Fruit fly (Drosophila melanogaster) whole organism, embryonic: ENCODE results near the gene grass.

ENCODE experiments used
- Aef1 ChIP-seq: fragments of 200-800 bp; sonication (Bioruptor generic); IDR thresholded peaks from 3 replicates; pipeline ENCODE4 v1.3.6; 2022; ENCODE audit warnings: missing biosample characterization, missing genetic modification characterization
- Atf3 ChIP-seq: fragments of 200-800 bp; sonication (Bioruptor generic); optimal IDR thresholded peaks from 3 replicates; lab custom pipeline; 2016; ENCODE audit warnings: missing biosample characterization, missing genetic modification characterization
- B-H2 ChIP-seq: fragments of 200-800 bp; sonication (Bioruptor generic); optimal IDR thresholded peaks from 2 replicates; lab custom pipeline; 2018; ENCODE audit warnings: missing biosample characterization, mild to moderate bottlenecking, missing genetic modification characterization
- BtbVII ChIP-seq: fragments of 200-800 bp; sonication (Bioruptor generic); optimal IDR thresholded peaks from 3 replicates; lab custom pipeline; 2017; ENCODE audit warnings: missing biosample characterization, mild to moderate bottlenecking, missing genetic modification characterization
- CG10267 ChIP-seq: fragments of 200-800 bp; sonication (Bioruptor generic); optimal IDR thresholded peaks from 2 replicates; lab custom pipeline; 2018; ENCODE audit warnings: missing biosample characterization, mild to moderate bottlenecking, missing genetic modification characterization, moderate library complexity
- CG11504 ChIP-seq: fragments of 200-800 bp; sonication (Bioruptor generic); optimal IDR thresholded peaks from 3 replicates; lab custom pipeline; 2019; ENCODE audit warnings: missing biosample characterization, mild to moderate bottlenecking, missing genetic modification characterization, moderate library complexity
- CG12219 ChIP-seq: fragments of 200-800 bp; sonication (Bioruptor generic); optimal IDR thresholded peaks from 3 replicates; lab custom pipeline; 2018; ENCODE audit warnings: missing biosample characterization, mild to moderate bottlenecking, missing genetic modification characterization
- CG12659 ChIP-seq: fragments of 200-800 bp; sonication (Bioruptor generic); optimal IDR thresholded peaks from 3 replicates; lab custom pipeline; 2017; ENCODE audit warnings: mild to moderate bottlenecking, missing biosample characterization, missing genetic modification reagents, missing genetic modification characterization
- CG12744 ChIP-seq: fragments of 200-800 bp; sonication (Bioruptor generic); optimal IDR thresholded peaks from 2 replicates; lab custom pipeline; 2016; ENCODE audit warnings: missing biosample characterization, missing genetic modification characterization
- CG13296 ChIP-seq: fragments of 200-800 bp; sonication (Bioruptor generic); optimal IDR thresholded peaks from 3 replicates; lab custom pipeline; 2018; ENCODE audit warnings: missing biosample characterization, mild to moderate bottlenecking, missing genetic modification characterization
- CG13424 ChIP-seq: fragments of 200-800 bp; sonication (Bioruptor generic); optimal IDR thresholded peaks from 2 replicates; lab custom pipeline; 2019; ENCODE audit warnings: missing biosample characterization, mild to moderate bottlenecking, missing genetic modification characterization, moderate library complexity
- CG1647 ChIP-seq: fragments of 200-800 bp; sonication (Bioruptor generic); optimal IDR thresholded peaks from 3 replicates; lab custom pipeline; 2016; ENCODE audit warnings: missing biosample characterization, missing genetic modification characterization
- CG17912 ChIP-seq: fragments of 200-800 bp; sonication (Bioruptor generic); optimal IDR thresholded peaks from 2 replicates; lab custom pipeline; 2018; ENCODE audit warnings: missing biosample characterization, mild to moderate bottlenecking, missing genetic modification characterization
- CG2712 ChIP-seq: fragments of 200-800 bp; optimal IDR thresholded peaks from 3 replicates; lab custom pipeline; 2019; ENCODE audit warnings: missing biosample characterization, mild to moderate bottlenecking, missing genetic modification characterization, moderate library complexity
- CG32532 ChIP-seq: fragments of 200-800 bp; sonication (Bioruptor generic); IDR thresholded peaks from 2 replicates; pipeline ENCODE4 v1.3.6; 2022; ENCODE audit warnings: missing biosample characterization, missing genetic modification characterization
- CG3838 ChIP-seq: fragments of 200-800 bp; sonication (Bioruptor generic); optimal IDR thresholded peaks from 3 replicates; lab custom pipeline; 2016; ENCODE audit warnings: missing biosample characterization, missing genetic modification characterization
- CG42726 ChIP-seq: fragments of 200-800 bp; sonication (Bioruptor generic); IDR thresholded peaks from 2 replicates; pipeline ENCODE4 v1.3.6; 2022; ENCODE audit warnings: missing biosample characterization, missing genetic modification characterization; ENCODE audit not compliant: partially characterized antibody
- CG4404 ChIP-seq: fragments of 200-800 bp; sonication (Bioruptor generic); IDR thresholded peaks from 2 replicates; pipeline ENCODE4 v1.3.6; 2022; ENCODE audit warnings: missing biosample characterization, missing genetic modification characterization
- CG4424 ChIP-seq: fragments of 200-800 bp; sonication (Bioruptor generic); optimal IDR thresholded peaks from 3 replicates; lab custom pipeline; 2016; ENCODE audit warnings: missing biosample characterization, missing genetic modification characterization
- CG7357 ChIP-seq: fragments of 200-800 bp; sonication (Bioruptor generic); IDR thresholded peaks from 3 replicates; pipeline ENCODE4 v1.3.6; 2022; ENCODE audit warnings: missing biosample characterization, missing genetic modification characterization
- CG7987 ChIP-seq: fragments of 200-800 bp; sonication (Bioruptor generic); optimal IDR thresholded peaks from 2 replicates; lab custom pipeline; 2018; ENCODE audit warnings: missing biosample characterization, mild to moderate bottlenecking, missing genetic modification characterization, moderate library complexity
- CG8944 ChIP-seq: fragments of 200-800 bp; sonication (Bioruptor generic); optimal IDR thresholded peaks from 3 replicates; lab custom pipeline; 2016; ENCODE audit warnings: missing biosample characterization, missing genetic modification characterization
- CG9876 ChIP-seq: fragments of 200-800 bp; sonication (Bioruptor generic); optimal IDR thresholded peaks from 2 replicates; lab custom pipeline; 2016; ENCODE audit warnings: missing biosample characterization, missing genetic modification characterization
- Hr39 ChIP-seq: fragments of >200 bp; optimal IDR thresholded peaks from 2 replicates; lab custom pipeline; 2017
- Max ChIP-seq: fragments of 200-800 bp; sonication (Bioruptor generic); optimal IDR thresholded peaks from 2 replicates; lab custom pipeline; 2016; ENCODE audit warnings: missing biosample characterization, mild to moderate bottlenecking, missing genetic modification characterization
- Meics ChIP-seq: fragments of 200-800 bp; sonication (Bioruptor generic); optimal IDR thresholded peaks from 2 replicates; lab custom pipeline; 2017; ENCODE audit warnings: missing biosample characterization, mild to moderate bottlenecking, missing genetic modification characterization
- Oaz ChIP-seq: fragments of 200-800 bp; sonication (Bioruptor generic); IDR thresholded peaks from 2 replicates; pipeline ENCODE4 v1.3.6; 2022; ENCODE audit warnings: missing biosample characterization, missing genetic modification characterization
- Scr ChIP-seq: fragments of 200-800 bp; sonication (Bioruptor generic); IDR thresholded peaks from 2 replicates; pipeline ENCODE4 v1.3.6; 2022; ENCODE audit warnings: missing biosample characterization, missing genetic modification characterization; ENCODE audit not compliant: partially characterized antibody
- Spps ChIP-seq: fragments of 200-800 bp; sonication (Bioruptor generic); optimal IDR thresholded peaks from 2 replicates; lab custom pipeline; 2018; ENCODE audit warnings: missing biosample characterization, mild to moderate bottlenecking, missing genetic modification characterization
- Ssrp ChIP-seq: fragments of 200-800 bp; sonication (Bioruptor generic); optimal IDR thresholded peaks from 2 replicates; lab custom pipeline; 2018; ENCODE audit warnings: missing biosample characterization, mild to moderate bottlenecking, missing genetic modification characterization, moderate library complexity
- ab ChIP-seq: fragments of 200-800 bp; sonication (Bioruptor generic); optimal IDR thresholded peaks from 2 replicates; lab custom pipeline; 2016; ENCODE audit warnings: missing biosample characterization, missing genetic modification characterization
- al ChIP-seq: fragments of 200-800 bp; sonication (Bioruptor generic); IDR thresholded peaks from 2 replicates; pipeline ENCODE4 v1.3.6; 2022; ENCODE audit warnings: missing biosample characterization, missing genetic modification characterization
- ato ChIP-seq: fragments of 200-800 bp; sonication (Bioruptor generic); IDR thresholded peaks from 2 replicates; pipeline ENCODE4 v1.3.6; 2022; ENCODE audit warnings: missing biosample characterization, missing genetic modification characterization; ENCODE audit not compliant: partially characterized antibody
- corto ChIP-seq: fragments of 200-800 bp; sonication (Bioruptor generic); optimal IDR thresholded peaks from 2 replicates; lab custom pipeline; 2016; ENCODE audit warnings: missing biosample characterization, mild to moderate bottlenecking, missing genetic modification characterization, moderate library complexity
- fd3F ChIP-seq: fragments of 200-800 bp; sonication (Bioruptor generic); optimal IDR thresholded peaks from 2 replicates; lab custom pipeline; 2018; ENCODE audit warnings: missing biosample characterization, mild to moderate bottlenecking, missing genetic modification characterization, moderate library complexity
- gcm2 ChIP-seq: fragments of 200-800 bp; sonication (Bioruptor generic); optimal IDR thresholded peaks from 2 replicates; lab custom pipeline; 2016; ENCODE audit warnings: missing biosample characterization, missing genetic modification characterization
- gsb ChIP-seq: fragments of 200-800 bp; sonication (Bioruptor generic); IDR thresholded peaks from 2 replicates; pipeline ENCODE4 v1.3.6; 2022; ENCODE audit warnings: missing biosample characterization, missing genetic modification characterization
- ind ChIP-seq: fragments of 200-800 bp; sonication (Bioruptor generic); optimal IDR thresholded peaks from 3 replicates; lab custom pipeline; 2016; ENCODE audit warnings: missing biosample characterization, missing genetic modification characterization
- jumu ChIP-seq: fragments of 200-800 bp; sonication (Bioruptor generic); optimal IDR thresholded peaks from 3 replicates; lab custom pipeline; 2016; ENCODE audit warnings: missing biosample characterization, missing genetic modification characterization
- oc ChIP-seq: fragments of 200-800 bp; sonication (Bioruptor generic); optimal IDR thresholded peaks from 2 replicates; lab custom pipeline; 2018; ENCODE audit warnings: missing biosample characterization, mild to moderate bottlenecking, missing genetic modification characterization, moderate library complexity
- otp ChIP-seq: fragments of 200-800 bp; sonication (Bioruptor generic); IDR thresholded peaks from 3 replicates; pipeline ENCODE4, ENCODE4 v1.3.6; 2022; ENCODE audit warnings: missing biosample characterization, missing genetic modification characterization
- p53 ChIP-seq: fragments of 200-800 bp; sonication (Bioruptor generic); optimal IDR thresholded peaks from 2 replicates; lab custom pipeline; 2016; ENCODE audit warnings: missing biosample characterization, missing genetic modification characterization
- peb ChIP-seq: fragments of 200-800 bp; sonication (Bioruptor generic); IDR thresholded peaks from 2 replicates; pipeline ENCODE4 v1.3.6; 2022; ENCODE audit warnings: missing biosample characterization, missing genetic modification characterization
- pnt ChIP-seq: fragments of 200-800 bp; sonication (Bioruptor generic); optimal IDR thresholded peaks from 3 replicates; lab custom pipeline; 2016; ENCODE audit warnings: missing biosample characterization, missing genetic modification characterization
- salm ChIP-seq: fragments of 200-800 bp; sonication (Bioruptor generic); optimal IDR thresholded peaks from 2 replicates; lab custom pipeline; 2018; ENCODE audit warnings: missing biosample characterization, mild to moderate bottlenecking, missing genetic modification characterization
- sens ChIP-seq: fragments of 200-800 bp; sonication (Bioruptor generic); peaks from one replicate; lab custom pipeline; 2016; ENCODE audit warnings: missing biosample characterization, missing genetic modification characterization
- tap ChIP-seq: fragments of 200-800 bp; optimal IDR thresholded peaks from 3 replicates; lab custom pipeline; 2019; ENCODE audit warnings: missing biosample characterization, mild to moderate bottlenecking, missing genetic modification characterization, moderate library complexity
- tin ChIP-seq: fragments of 200-800 bp; sonication (Bioruptor generic); optimal IDR thresholded peaks from 3 replicates; lab custom pipeline; 2016; ENCODE audit warnings: missing biosample characterization, missing genetic modification characterization
- yki ChIP-seq: fragments of >200 bp; optimal IDR thresholded peaks from 3 replicates; lab custom pipeline; 2018
- zf30C ChIP-seq: fragments of 200-800 bp; sonication (Bioruptor generic); optimal IDR thresholded peaks from 3 replicates; lab custom pipeline; 2018; ENCODE audit warnings: missing biosample characterization, mild to moderate bottlenecking, missing genetic modification characterization

The grass gene

DNA sequence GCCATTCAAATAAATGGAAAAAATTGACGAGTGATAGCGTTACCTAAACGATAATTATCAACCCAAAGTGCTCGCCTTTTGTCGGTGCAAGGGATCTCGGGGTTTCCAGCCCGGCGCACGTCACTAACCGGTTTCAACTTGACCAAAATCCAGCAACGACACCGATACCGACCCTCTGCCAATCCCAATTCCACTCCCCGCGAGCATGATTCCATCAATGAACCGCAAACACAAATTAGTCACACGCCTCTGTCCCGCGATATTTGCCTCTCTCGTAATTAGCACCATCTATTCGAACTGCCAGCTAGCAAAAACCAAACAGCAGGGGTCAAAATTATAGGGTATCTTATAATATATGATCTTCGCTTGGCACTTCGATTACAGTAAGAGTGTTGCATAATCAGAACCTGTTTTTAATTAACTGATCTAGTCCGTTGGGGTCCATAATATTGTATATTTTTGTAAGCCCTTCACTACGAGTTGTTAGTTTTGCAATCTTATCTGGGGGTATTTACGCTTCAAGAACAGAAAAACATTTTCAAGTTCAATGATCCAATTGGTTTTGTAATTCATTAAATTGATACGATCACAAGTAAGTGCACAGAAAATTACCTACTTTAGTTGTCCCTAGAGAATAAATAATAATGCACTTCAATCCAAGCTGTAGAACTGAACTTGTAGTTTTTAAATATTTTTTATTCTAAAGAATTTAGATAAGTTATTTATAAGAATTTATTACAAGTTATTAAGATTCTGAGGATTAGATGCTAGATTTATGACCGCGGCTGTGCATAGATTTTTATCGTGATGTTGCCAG lies 4.5 kb upstream of the grass start (continued):
- TF ChIP-seq CG3838 (GFP tag; lab: Kevin White, UChicago) (no peak), CG12744 (no peak), CG32532 (GFP tag; lab: Robert Waterston, UW) (peak; percentile 48; the same call in 1 of the 2 replicates), yki (lab: Kevin White, UChicago) (no peak), ab (GFP tag; lab: Kevin White, UChicago) (no peak), Spps (tag; lab: Kevin White, UChicago) (peak; percentile 17), ind (peak; percentile 48), CG4404 (GFP tag; lab: Robert Waterston, UW) (no peak), otp (GFP tag; lab: Robert Waterston, UW) (peak; percentile 57; the same call in 1 of the 3 replicates), CG12659 (GFP tag; lab: Kevin White, UChicago) (peak; percentile 62), CG7987 (GFP tag; lab: Kevin White, UChicago) (no peak), CG4424 (GFP tag; lab: Kevin White, UChicago) (peak; percentile 20), CG12219 (GFP tag; lab: Kevin White, UChicago) (no peak), B-H2 (GFP tag; lab: Kevin White, UChicago) (no peak), Meics (peak; percentile 71), corto (no peak), Aef1 (GFP tag; lab: Robert Waterston, UW) (peak; percentile 27; the same call in 1 of the 3 replicates), zf30C (GFP tag; lab: Kevin White, UChicago) (no peak), pnt (no peak), CG42726 (GFP tag; lab: Robert Waterston, UW) (no peak), tap (tag; lab: Kevin White, UChicago) (peak; percentile 26), CG11504 (tag; lab: Kevin White, UChicago) (peak; percentile 79), fd3F (GFP tag; lab: Kevin White, UChicago) (peak; percentile 39), Scr (GFP tag; lab: Robert Waterston, UW) (no peak), gsb (GFP tag; lab: Robert Waterston, UW) (no peak), Atf3 (GFP tag; lab: Kevin White, UChicago) (no peak), Hr39 (lab: Kevin White, UChicago) (no peak), al (peak; percentile 43), CG9876 (GFP tag; lab: Kevin White, UChicago) (no peak), CG13424 (peak; percentile 38), CG13296 (peak; percentile 56), CG17912 (GFP tag; lab: Kevin White, UChicago) (no peak), Oaz (GFP tag; lab: Robert Waterston, UW) (no peak), CG2712 (peak; percentile 48), salm (tag; lab: Kevin White, UChicago) (no peak), BtbVII (GFP tag; lab: Kevin White, UChicago) (peak; percentile 64), CG1647 (GFP tag; lab: Kevin White, UChicago) (no peak), Max (GFP tag; lab: Kevin White, UChicago) (no peak), Ssrp (tag; lab: Kevin White, UChicago) (peak; percentile 32), peb (GFP tag; lab: Robert Waterston, UW) (no peak), CG10267 (tag; lab: Kevin White, UChicago) (peak; percentile 28), oc (tag; lab: Kevin White, UChicago) (no peak), gcm2 (GFP tag; lab: Kevin White, UChicago) (peak; percentile 22), ato (GFP tag; lab: Robert Waterston, UW) (no peak), CG7357 (GFP tag; lab: Robert Waterston, UW) (0 out of 3 replicates have a peak, but pooled peaks have one; percentile 33), p53 (GFP tag; lab: Kevin White, UChicago) (no peak), CG8944 (GFP tag; lab: Kevin White, UChicago) (no peak), tin (peak; percentile 27), sens (GFP tag; lab: Kevin White, UChicago) (peak; percentile 73), jumu (GFP tag; lab: Kevin White, UChicago) (no peak)
